Worm (Caenorhabditis elegans) whole organism, L2 larva: Measurements from ENCODE around the gene Y41C4A.18.

ENCODE experiments used
- C34F6.9 ChIP-seq: fragments of 150-350 bp; optimal IDR thresholded peaks from 2 replicates; lab custom pipeline; 2014; ENCODE audit warnings: missing biosample characterization, missing genetic modification characterization
- F13H6.1 ChIP-seq: sonication (generic microtip); optimal IDR thresholded peaks from 2 replicates; lab custom pipeline; 2016; ENCODE audit warnings: missing genetic modification characterization, missing compliant biosample characterization
- R02D3.7 ChIP-seq: fragments of 150-350 bp; optimal IDR thresholded peaks from 2 replicates; lab custom pipeline; 2014; ENCODE audit warnings: missing biosample characterization, missing genetic modification characterization
- Y55F3AM.14 ChIP-seq: fragments of 200-800 bp; sonication (Bioruptor generic); optimal IDR thresholded peaks from 2 replicates; lab custom pipeline; 2018; ENCODE audit warnings: mild to moderate bottlenecking, missing genetic modification characterization, missing compliant biosample characterization
- alr-1 ChIP-seq: fragments of 150-350 bp; optimal IDR thresholded peaks from 2 replicates; lab custom pipeline; 2014; ENCODE audit warnings: missing biosample characterization, missing genetic modification characterization
- aly-2 ChIP-seq: fragments of 150-350 bp; optimal IDR thresholded peaks from 2 replicates; lab custom pipeline; 2014; ENCODE audit warnings: missing biosample characterization, missing genetic modification characterization
- blmp-1 ChIP-seq: sonication (generic microtip); optimal IDR thresholded peaks from 2 replicates; lab custom pipeline; 2017; ENCODE audit warnings: missing genetic modification characterization, mild to moderate bottlenecking, missing compliant biosample characterization, antibody characterized with exemption, moderate library complexity; ENCODE audit not compliant: insufficient read depth
- ceh-16 ChIP-seq: fragments of 150-350 bp; optimal IDR thresholded peaks from 2 replicates; lab custom pipeline; 2014; ENCODE audit warnings: missing biosample characterization, missing genetic modification characterization
- ceh-82 ChIP-seq: fragments of 150-350 bp; optimal IDR thresholded peaks from 2 replicates; lab custom pipeline; 2014; ENCODE audit warnings: missing biosample characterization, missing genetic modification characterization
- crh-2 ChIP-seq: sonication (generic microtip); optimal IDR thresholded peaks from 2 replicates; lab custom pipeline; 2017; ENCODE audit warnings: missing biosample characterization, missing genetic modification characterization
- egl-27 ChIP-seq: sonication (generic microtip); optimal IDR thresholded peaks from 3 replicates; lab custom pipeline; 2017; ENCODE audit warnings: missing biosample characterization, missing genetic modification reagents, missing genetic modification characterization
- elt-3 ChIP-seq: sonication (generic microtip); optimal IDR thresholded peaks from 2 replicates; lab custom pipeline; 2017; ENCODE audit warnings: missing biosample characterization, missing genetic modification characterization
- fos-1 ChIP-seq: fragments of 150-350 bp; optimal IDR thresholded peaks from 2 replicates; lab custom pipeline; 2014; ENCODE audit warnings: missing biosample characterization, missing genetic modification characterization
- gmeb-1 ChIP-seq: fragments of 150-350 bp; optimal IDR thresholded peaks from 2 replicates; lab custom pipeline; 2014; ENCODE audit warnings: missing biosample characterization, missing genetic modification characterization
- lin-11 ChIP-seq: fragments of 150-350 bp; sonication (generic microtip); optimal IDR thresholded peaks from 2 replicates; lab custom pipeline; 2014; ENCODE audit warnings: missing biosample characterization, missing genetic modification characterization, inconsistent platforms, mixed read lengths
- lin-13 ChIP-seq: fragments of 150-350 bp; optimal IDR thresholded peaks from 2 replicates; lab custom pipeline; 2014; ENCODE audit warnings: missing biosample characterization, missing genetic modification reagents, missing genetic modification characterization
- lin-39 ChIP-seq: fragments of 150-350 bp; optimal IDR thresholded peaks from 2 replicates; lab custom pipeline; 2014; ENCODE audit warnings: missing biosample characterization, missing genetic modification reagents, missing genetic modification characterization
- lsy-2 ChIP-seq, 2 experiments: fragments of 150-350 bp in 1 of 2; sonication (generic microtip) in 1 of 2; optimal IDR thresholded peaks; 2 replicates each; lab custom pipeline; 2014 to 2017; ENCODE audit warnings: missing biosample characterization in 2 of 2, missing genetic modification characterization in 2 of 2
- mab-5 ChIP-seq: fragments of 150-350 bp; optimal IDR thresholded peaks from 2 replicates; lab custom pipeline; 2014; ENCODE audit warnings: missing biosample characterization, missing genetic modification characterization
- mbf-1 ChIP-seq: sonication (generic microtip); optimal IDR thresholded peaks from 2 replicates; lab custom pipeline; 2017; ENCODE audit warnings: missing biosample characterization, missing genetic modification characterization
- nhr-10 ChIP-seq: sonication (generic microtip); optimal IDR thresholded peaks from 2 replicates; lab custom pipeline; 2017; ENCODE audit warnings: missing biosample characterization, missing genetic modification characterization
- nhr-11 ChIP-seq: fragments of 150-350 bp; optimal IDR thresholded peaks from 2 replicates; lab custom pipeline; 2014; ENCODE audit warnings: missing biosample characterization, missing genetic modification characterization
- nhr-12 ChIP-seq: fragments of 150-350 bp; optimal IDR thresholded peaks from 2 replicates; lab custom pipeline; 2014; ENCODE audit warnings: missing biosample characterization, missing genetic modification characterization
- nhr-129 ChIP-seq: fragments of 150-350 bp; optimal IDR thresholded peaks from 2 replicates; lab custom pipeline; 2014; ENCODE audit warnings: missing biosample characterization, missing genetic modification characterization
- nhr-21 ChIP-seq: fragments of 150-350 bp; optimal IDR thresholded peaks from 2 replicates; lab custom pipeline; 2014; ENCODE audit warnings: missing biosample characterization, missing genetic modification characterization
- nhr-23 ChIP-seq: fragments of 150-350 bp; optimal IDR thresholded peaks from 2 replicates; lab custom pipeline; 2014; ENCODE audit warnings: missing biosample characterization, missing genetic modification reagents, missing genetic modification characterization
- nhr-237 ChIP-seq: fragments of 150-350 bp; optimal IDR thresholded peaks from 2 replicates; lab custom pipeline; 2014; ENCODE audit warnings: missing biosample characterization, missing genetic modification characterization
- nhr-25 ChIP-seq: fragments of 150-350 bp; sonication (generic microtip); optimal IDR thresholded peaks from 3 replicates; lab custom pipeline; 2014; ENCODE audit warnings: missing biosample characterization, missing genetic modification characterization
- nhr-6 ChIP-seq: fragments of 150-350 bp; optimal IDR thresholded peaks from 2 replicates; lab custom pipeline; 2014; ENCODE audit warnings: missing biosample characterization, missing genetic modification characterization
- peb-1 ChIP-seq: fragments of 150-350 bp; optimal IDR thresholded peaks from 2 replicates; lab custom pipeline; 2014; ENCODE audit warnings: missing biosample characterization, missing genetic modification characterization
- sem-4 ChIP-seq: fragments of 150-350 bp; optimal IDR thresholded peaks from 2 replicates; lab custom pipeline; 2014; ENCODE audit warnings: missing biosample characterization, missing genetic modification reagents, missing genetic modification characterization
- sma-3 ChIP-seq: sonication (generic microtip); optimal IDR thresholded peaks from 2 replicates; lab custom pipeline; 2016; ENCODE audit warnings: missing genetic modification reagents, missing genetic modification characterization, missing compliant biosample characterization
- sma-9 ChIP-seq, 2 experiments: fragments of 150-350 bp in 1 of 2; sonication (generic microtip) in 1 of 2; optimal IDR thresholded peaks; 2 replicates each; lab custom pipeline; 2014 to 2016; ENCODE audit warnings: missing genetic modification characterization in 2 of 2, mild to moderate bottlenecking in 1 of 2, missing biosample characterization in 1 of 2, missing compliant biosample characterization in 1 of 2, missing genetic modification reagents in 1 of 2, moderate library complexity in 1 of 2
- snpc-4 ChIP-seq: fragments of 150-350 bp; optimal IDR thresholded peaks from 2 replicates; lab custom pipeline; 2014; ENCODE audit warnings: missing biosample characterization, missing genetic modification characterization
- unc-39 ChIP-seq: fragments of 150-350 bp; optimal IDR thresholded peaks from 2 replicates; lab custom pipeline; 2014; ENCODE audit warnings: missing biosample characterization, missing genetic modification characterization
- unc-55 ChIP-seq: fragments of 150-350 bp; sonication (generic microtip); optimal IDR thresholded peaks from 3 replicates; lab custom pipeline; 2014; ENCODE audit warnings: missing biosample characterization, missing genetic modification reagents, missing genetic modification characterization
- unc-62 ChIP-seq: fragments of 150-350 bp; optimal IDR thresholded peaks from 2 replicates; lab custom pipeline; 2014; ENCODE audit warnings: missing biosample characterization, missing genetic modification reagents, missing genetic modification characterization
- zag-1 ChIP-seq: fragments of 150-350 bp; optimal IDR thresholded peaks from 2 replicates; lab custom pipeline; 2014; ENCODE audit warnings: missing biosample characterization, missing genetic modification characterization
- ztf-11 ChIP-seq: sonication (generic microtip); optimal IDR thresholded peaks from 2 replicates; lab custom pipeline; 2017; ENCODE audit warnings: missing biosample characterization, missing genetic modification characterization
- ztf-4 ChIP-seq: fragments of 150-350 bp; optimal IDR thresholded peaks from 2 replicates; lab custom pipeline; 2014; ENCODE audit warnings: missing biosample characterization, missing genetic modification characterization

The Y41C4A.18 gene

ce11 chrIII:11740868-11741267 is 10.5 kb downstream of the Y41C4A.18 start:
- no peak for TF ChIP-seq egl-27
- TF ChIP-seq crh-2 (tag; lab: Kevin White, UChicago), result peak; percentile 57
- TF ChIP-seq C34F6.9, result peak; percentile 1
- no peak for TF ChIP-seq unc-39 (tag; lab: Kevin White, UChicago)
- peak; percentile 19 for TF ChIP-seq F13H6.1

ce11 chrIII:11742191-11742590 is 11.8 kb downstream of the Y41C4A.18 start:
- TF ChIP-seq alr-1, result no peak
- no peak for TF ChIP-seq sma-9 (GFP tag; optimal IDR thresholded peaks at IDR 0.05; lab: Kevin White, UChicago)
- TF ChIP-seq sma-9 (tag; optimal IDR thresholded peaks at IDR 0.05; lab: Kevin White, UChicago), result no peak
- no peak for TF ChIP-seq ceh-16 (tag; lab: Kevin White, UChicago)
- no peak for TF ChIP-seq mab-5 (tag; lab: Kevin White, UChicago)
- no peak for TF ChIP-seq unc-39 (tag; lab: Kevin White, UChicago)
- TF ChIP-seq sem-4 (tag; lab: Kevin White, UChicago), result peak; percentile 42
- no peak for TF ChIP-seq ztf-4 (tag; lab: Kevin White, UChicago)
- TF ChIP-seq nhr-12 (tag; lab: Kevin White, UChicago), result no peak
- TF ChIP-seq fos-1 (tag; lab: Kevin White, UChicago), result no peak
- no peak for TF ChIP-seq nhr-23 (tag; lab: Kevin White, UChicago)
- TF ChIP-seq blmp-1, result peak; percentile 69

ce11 chrIII:11746718-11747117 is 16.3 kb downstream of the Y41C4A.18 start, which contains the start of gene mrt-2:
TSS of gene mrt-2 (plus strand) at chrIII:11746766.
- TF ChIP-seq aly-2 (tag; lab: Kevin White, UChicago) (no peak), mab-5 (tag; lab: Kevin White, UChicago) (no peak), nhr-21 (tag; lab: Kevin White, UChicago) (peak; percentile 60), F13H6.1 (peak; percentile 81), mbf-1 (tag; lab: Kevin White, UChicago) (no peak), nhr-129 (tag; lab: Kevin White, UChicago) (peak; percentile 48), nhr-237 (tag; lab: Kevin White, UChicago) (no peak), unc-55 (GFP tag; lab: Kevin White, UChicago) (peak; percentile 86), ceh-16 (tag; lab: Kevin White, UChicago) (peak; percentile 46), egl-27 (peak; percentile 48), nhr-25 (tag; lab: Kevin White, UChicago) (peak; percentile 79), nhr-11 (tag; lab: Kevin White, UChicago) (no peak), blmp-1 (peak; percentile 48), sma-3 (GFP tag; lab: Kevin White, UChicago) (peak; percentile 86), crh-2 (tag; lab: Kevin White, UChicago) (peak; percentile 76), sma-9 (GFP tag; optimal IDR thresholded peaks at IDR 0.05; lab: Kevin White, UChicago) (no peak), sma-9 (tag; optimal IDR thresholded peaks at IDR 0.05; lab: Kevin White, UChicago) (no peak), elt-3 (tag; lab: Kevin White, UChicago) (no peak), sem-4 (tag; lab: Kevin White, UChicago) (peak; percentile 91), Y55F3AM.14 (no peak), snpc-4 (peak; percentile 40), zag-1 (tag; lab: Kevin White, UChicago) (no peak), lin-13 (peak; percentile 76), ztf-11 (tag; lab: Kevin White, UChicago) (no peak), alr-1 (no peak), nhr-6 (peak; percentile 44), lin-39 (tag; lab: Kevin White, UChicago) (no peak), C34F6.9 (peak; percentile 81), gmeb-1 (peak; percentile 98), fos-1 (tag; lab: Kevin White, UChicago) (peak; percentile 17), lsy-2 (tag; optimal IDR thresholded peaks at IDR 0.05; lab: Kevin White, UChicago) (peak; percentile 66 to 87), lin-11 (tag; lab: Kevin White, UChicago) (peak; percentile 54), unc-62 (GFP tag; lab: Kevin White, UChicago) (no peak)
- TF ChIP-seq, all 48 proteins: peak for 19

- TF ChIP-seq elt-3 (tag; lab: Kevin White, UChicago), result no peak
- TF ChIP-seq nhr-23 (tag; lab: Kevin White, UChicago), result no peak
- TF ChIP-seq C34F6.9, result no peak
- TF ChIP-seq R02D3.7 (tag; lab: Kevin White, UChicago), result no peak
- no peak for TF ChIP-seq ceh-82 (tag; lab: Kevin White, UChicago)
- no peak for TF ChIP-seq peb-1
- TF ChIP-seq gmeb-1, result no peak
- TF ChIP-seq alr-1, result no peak
- no peak for TF ChIP-seq nhr-10 (tag; lab: Kevin White, UChicago)
- no peak for TF ChIP-seq unc-55 (GFP tag; lab: Kevin White, UChicago)
- no peak for TF ChIP-seq ztf-4 (tag; lab: Kevin White, UChicago)
- TF ChIP-seq mab-5 (tag; lab: Kevin White, UChicago), result no peak
- no peak for TF ChIP-seq zag-1 (tag; lab: Kevin White, UChicago)
- TF ChIP-seq lsy-2 (tag; optimal IDR thresholded peaks at IDR 0.05; lab: Kevin White, UChicago), result no peak
- no peak for TF ChIP-seq egl-27
- no peak for TF ChIP-seq sem-4 (tag; lab: Kevin White, UChicago)
- no peak for TF ChIP-seq sma-9 (GFP tag; optimal IDR thresholded peaks at IDR 0.05; lab: Kevin White, UChicago)
- no peak for TF ChIP-seq sma-9 (tag; optimal IDR thresholded peaks at IDR 0.05; lab: Kevin White, UChicago)
Observed at ce11 chrIII:11750232-11750631, 19.8 kb downstream of the Y41C4A.18 start.
